Fruit fly (Drosophila melanogaster) S2 (cell line): ENCODE data around the gene Art3.

ENCODE experiments used
- CG8478 ChIP-seq: fragments of >200 bp; optimal IDR thresholded peaks from 2 replicates; lab custom pipeline; 2018
- CTCF ChIP-seq, 2 experiments: fragments of >200 bp; optimal IDR thresholded peaks; 2 replicates each; lab custom pipeline; 2018

dm6 chr3R:15222973-15223372 is 6.2 kb downstream of the Art3 start, which contains the start of gene Polr2G:
- TF ChIP-seq CTCF (optimal IDR thresholded peaks at IDR 0.05; lab: Kevin White, UChicago) (no peak), CG8478 (no peak)
